Worm (Caenorhabditis elegans) whole organism, young adult: ENCODE results near the gene nhr-122.

Source experiments
- C06A6.2 ChIP-seq: fragments of 200-800 bp; sonication (Bioruptor generic); conservative IDR thresholded peaks from 2 replicates; pipeline ENCODE4 v1.3.6; 2022; ENCODE audit warnings: missing genetic modification characterization, missing compliant biosample characterization
- D2030.7 ChIP-seq: fragments of 200-800 bp; sonication (Bioruptor generic); IDR thresholded peaks from 2 replicates; pipeline ENCODE4 v1.3.6; 2022; ENCODE audit warnings: missing genetic modification reagents, missing genetic modification characterization, missing compliant biosample characterization
- F22D6.2 ChIP-seq: sonication (generic microtip); optimal IDR thresholded peaks from 2 replicates; lab custom pipeline; 2016; ENCODE audit warnings: mild to moderate bottlenecking, missing genetic modification characterization, missing compliant biosample characterization
- F37B4.10 ChIP-seq: fragments of 200-800 bp; sonication (Bioruptor generic); IDR thresholded peaks from 2 replicates; pipeline ENCODE4 v1.3.6; 2022; ENCODE audit warnings: missing genetic modification characterization, missing compliant biosample characterization
- F39B2.1 ChIP-seq: fragments of 200-800 bp; sonication (Bioruptor generic); IDR thresholded peaks from 2 replicates; pipeline ENCODE4 v1.3.6; 2022; ENCODE audit warnings: missing genetic modification reagents, missing genetic modification characterization, missing compliant biosample characterization
- F49E8.2 ChIP-seq: sonication (generic microtip); optimal IDR thresholded peaks from 3 replicates; lab custom pipeline; 2017; ENCODE audit warnings: missing genetic modification characterization, mild to moderate bottlenecking, missing compliant biosample characterization, antibody characterized with exemption, moderate library complexity; ENCODE audit not compliant: insufficient read depth
- F57A8.1 ChIP-seq: fragments of 200-800 bp; sonication (Bioruptor generic); optimal IDR thresholded peaks from 2 replicates; lab custom pipeline; 2018; ENCODE audit warnings: mild to moderate bottlenecking, missing genetic modification characterization, moderate library complexity, missing compliant biosample characterization
- F57C9.4 ChIP-seq: sonication (generic microtip); optimal IDR thresholded peaks from 2 replicates; lab custom pipeline; 2017; ENCODE audit warnings: mild to moderate bottlenecking, missing genetic modification characterization, missing compliant biosample characterization
- K12H6.12 ChIP-seq: fragments of 200-800 bp; sonication (Bioruptor generic); optimal IDR thresholded peaks from 2 replicates; lab custom pipeline; 2018; ENCODE audit warnings: mild to moderate bottlenecking, missing genetic modification characterization, missing compliant biosample characterization
- T07F8.4 ChIP-seq: sonication (generic microtip); optimal IDR thresholded peaks from 2 replicates; lab custom pipeline; 2016; ENCODE audit warnings: mild to moderate bottlenecking, missing genetic modification characterization, moderate library complexity, missing compliant biosample characterization
- T26A5.8 ChIP-seq: sonication (generic microtip); optimal IDR thresholded peaks from 2 replicates; lab custom pipeline; 2016; ENCODE audit warnings: missing genetic modification characterization, missing compliant biosample characterization
- Y53G8AR.9 ChIP-seq: fragments of 200-800 bp; sonication (Bioruptor generic); conservative IDR thresholded peaks from 2 replicates; pipeline ENCODE4 v1.3.6; 2022; ENCODE audit warnings: missing genetic modification reagents, missing genetic modification characterization, missing compliant biosample characterization
- Y79H2A.3 ChIP-seq: fragments of 200-800 bp; sonication (Bioruptor generic); conservative IDR thresholded peaks from 2 replicates; pipeline ENCODE4 v1.3.6; 2022; ENCODE audit warnings: missing genetic modification reagents, missing genetic modification characterization, missing compliant biosample characterization
- ZK185.1 ChIP-seq: sonication (generic microtip); optimal IDR thresholded peaks from 2 replicates; lab custom pipeline; 2016; ENCODE audit warnings: mild to moderate bottlenecking, missing genetic modification characterization, missing compliant biosample characterization; ENCODE audit not compliant: poor library complexity, severe bottlenecking
- attf-6 ChIP-seq: fragments of 200-800 bp; sonication (Bioruptor generic); IDR thresholded peaks from 2 replicates; pipeline ENCODE4 v1.3.6; 2022; ENCODE audit warnings: missing genetic modification reagents, missing genetic modification characterization, missing compliant biosample characterization
- ccch-3 ChIP-seq: fragments of 200-800 bp; sonication (Bioruptor generic); optimal IDR thresholded peaks from 2 replicates; lab custom pipeline; 2018; ENCODE audit warnings: mild to moderate bottlenecking, missing genetic modification characterization, missing compliant biosample characterization
- cebp-1 ChIP-seq, 2 experiments: fragments of 200-800 bp in 1 of 2; sonication (Bioruptor generic) in 1 of 2; sonication (generic microtip) in 1 of 2; IDR thresholded peaks in 1 of 2; optimal IDR thresholded peaks in 1 of 2; 2 replicates each; pipeline versions ENCODE4 v1.3.6 to Lab custom; 2017 to 2022; ENCODE audit warnings: missing compliant biosample characterization in 2 of 2, missing genetic modification characterization in 2 of 2, mild to moderate bottlenecking in 1 of 2, missing genetic modification reagents in 1 of 2, moderate library complexity in 1 of 2
- ceh-100 ChIP-seq: fragments of 200-800 bp; sonication (Bioruptor generic); IDR thresholded peaks from 2 replicates; pipeline ENCODE4 v1.3.6; 2022; ENCODE audit warnings: missing genetic modification reagents, missing genetic modification characterization, missing compliant biosample characterization
- ceh-58 ChIP-seq: fragments of 200-800 bp; sonication (Bioruptor generic); IDR thresholded peaks from 2 replicates; pipeline ENCODE4 v1.3.6; 2022; ENCODE audit warnings: missing genetic modification characterization, missing compliant biosample characterization
- die-1 ChIP-seq: sonication (generic microtip); optimal IDR thresholded peaks from 2 replicates; lab custom pipeline; 2016; ENCODE audit warnings: missing genotype, mild to moderate bottlenecking, missing genetic modification characterization, missing compliant biosample characterization
- dpl-1 ChIP-seq: fragments of 150-350 bp; optimal IDR thresholded peaks from 2 replicates; lab custom pipeline; 2014; ENCODE audit warnings: missing biosample characterization, missing genetic modification reagents, missing genetic modification characterization
- efl-1 ChIP-seq: fragments of 150-350 bp; optimal IDR thresholded peaks from 2 replicates; lab custom pipeline; 2014; ENCODE audit warnings: missing biosample characterization, missing genetic modification reagents, missing genetic modification characterization
- egl-18 ChIP-seq: fragments of 200-800 bp; sonication (Bioruptor generic); IDR thresholded peaks from 2 replicates; pipeline ENCODE4 v1.3.6; 2022; ENCODE audit warnings: missing genetic modification reagents, missing genetic modification characterization, missing compliant biosample characterization
- egrh-3 ChIP-seq: fragments of 200-800 bp; sonication (Bioruptor generic); IDR thresholded peaks from 2 replicates; pipeline ENCODE4 v1.3.6; 2022; ENCODE audit warnings: missing genetic modification reagents, missing genetic modification characterization, missing compliant biosample characterization
- ekl-4 ChIP-seq: fragments of 200-800 bp; sonication (Bioruptor generic); IDR thresholded peaks from 2 replicates; pipeline ENCODE4 v1.3.6; 2022; ENCODE audit warnings: missing genetic modification reagents, missing genetic modification characterization, missing compliant biosample characterization
- ets-4 ChIP-seq: fragments of 200-800 bp; sonication (Bioruptor generic); optimal IDR thresholded peaks from 2 replicates; lab custom pipeline; 2018; ENCODE audit warnings: mild to moderate bottlenecking, missing genetic modification characterization, missing compliant biosample characterization
- him-1 ChIP-seq: sonication (generic microtip); optimal IDR thresholded peaks from 2 replicates; lab custom pipeline; 2016; ENCODE audit warnings: missing genotype, missing genetic modification reagents, missing genetic modification characterization, missing compliant biosample characterization
- hlh-12 ChIP-seq: sonication (generic microtip); optimal IDR thresholded peaks from 2 replicates; lab custom pipeline; 2016; ENCODE audit warnings: missing genetic modification characterization, missing compliant biosample characterization
- hrde-1 ChIP-seq: sonication (generic microtip); optimal IDR thresholded peaks from 2 replicates; lab custom pipeline; 2016; ENCODE audit warnings: missing genetic modification characterization, mild to moderate bottlenecking, missing compliant biosample characterization, moderate library complexity, missing genotype, missing genetic modification reagents, borderline replicate concordance
- lin-26 ChIP-seq: fragments of 200-800 bp; sonication (Bioruptor generic); IDR thresholded peaks from 2 replicates; pipeline ENCODE4 v1.3.6; 2022; ENCODE audit warnings: missing genetic modification reagents, missing genetic modification characterization, missing compliant biosample characterization
- lin-40 ChIP-seq: sonication (generic microtip); optimal IDR thresholded peaks from 2 replicates; lab custom pipeline; 2016; ENCODE audit warnings: missing genetic modification characterization, mild to moderate bottlenecking, missing compliant biosample characterization, missing genotype, missing genetic modification reagents
- lin-54 ChIP-seq: fragments of 200-800 bp; sonication (Bioruptor generic); optimal IDR thresholded peaks from 2 replicates; lab custom pipeline; 2018; ENCODE audit warnings: mild to moderate bottlenecking, missing genetic modification characterization, missing compliant biosample characterization
- madf-10 ChIP-seq: sonication (generic microtip); optimal IDR thresholded peaks from 2 replicates; lab custom pipeline; 2016; ENCODE audit warnings: mild to moderate bottlenecking, missing genetic modification characterization, missing compliant biosample characterization
- madf-6 ChIP-seq: fragments of 200-800 bp; sonication (Bioruptor generic); IDR thresholded peaks from 2 replicates; pipeline ENCODE4 v1.3.6; 2022; ENCODE audit warnings: missing genetic modification reagents, missing genetic modification characterization, missing compliant biosample characterization
- mcd-1 ChIP-seq: fragments of 200-800 bp; sonication (Bioruptor generic); IDR thresholded peaks from 2 replicates; pipeline ENCODE4 v1.3.6; 2022; ENCODE audit warnings: missing genetic modification reagents, missing genetic modification characterization, missing compliant biosample characterization
- nfya-2 ChIP-seq: fragments of 200-800 bp; sonication (Bioruptor generic); IDR thresholded peaks from 2 replicates; pipeline ENCODE4 v1.3.6; 2022; ENCODE audit warnings: missing genetic modification reagents, missing genetic modification characterization, missing compliant biosample characterization
- nhr-179 ChIP-seq: sonication (generic microtip); optimal IDR thresholded peaks from 2 replicates; lab custom pipeline; 2016; ENCODE audit warnings: mild to moderate bottlenecking, missing genetic modification characterization, missing compliant biosample characterization
- nhr-27 ChIP-seq: fragments of 200-800 bp; sonication (Bioruptor generic); optimal IDR thresholded peaks from 2 replicates; lab custom pipeline; 2018; ENCODE audit warnings: mild to moderate bottlenecking, missing genetic modification characterization, moderate library complexity, missing compliant biosample characterization
- nhr-90 ChIP-seq: sonication (generic microtip); optimal IDR thresholded peaks from 2 replicates; lab custom pipeline; 2016; ENCODE audit warnings: missing genotype, mild to moderate bottlenecking, missing genetic modification characterization, missing compliant biosample characterization
- pha-4 ChIP-seq: fragments of 150-350 bp; sonication (generic microtip); optimal IDR thresholded peaks from 2 replicates; lab custom pipeline; 2014; ENCODE audit warnings: missing biosample characterization, missing genetic modification reagents, missing genetic modification characterization
- rcor-1 ChIP-seq: fragments of 200-800 bp; sonication (Bioruptor generic); IDR thresholded peaks from 2 replicates; pipeline ENCODE4 v1.3.6; 2022; ENCODE audit warnings: missing genetic modification reagents, missing genetic modification characterization, missing compliant biosample characterization
- rpc-1 ChIP-seq, 2 experiments: fragments of 150-350 bp in 1 of 2; sonication (generic microtip) in 1 of 2; optimal IDR thresholded peaks; 2 replicates each; lab custom pipeline; 2014 to 2018; ENCODE audit warnings: missing biosample characterization in 1 of 2, missing genetic modification characterization in 1 of 2, missing genetic modification reagents in 1 of 2, missing genotype in 1 of 2
- snpc-1.1 ChIP-seq: sonication (generic microtip); optimal IDR thresholded peaks from 2 replicates; lab custom pipeline; 2017; ENCODE audit warnings: missing genetic modification characterization, mild to moderate bottlenecking, missing compliant biosample characterization, antibody characterized with exemption, moderate library complexity, missing genotype, missing genetic modification reagents; ENCODE audit not compliant: insufficient read depth
- xnd-1 ChIP-seq: sonication (generic microtip); optimal IDR thresholded peaks from 2 replicates; lab custom pipeline; 2016; ENCODE audit warnings: missing genotype, missing genetic modification reagents, missing genetic modification characterization, missing compliant biosample characterization
- zim-3 ChIP-seq: sonication (generic microtip); optimal IDR thresholded peaks from 2 replicates; lab custom pipeline; 2017; ENCODE audit warnings: mild to moderate bottlenecking, missing genetic modification characterization, moderate library complexity, missing compliant biosample characterization
- ztf-22 ChIP-seq: fragments of 200-800 bp; sonication (Bioruptor generic); optimal IDR thresholded peaks from 2 replicates; lab custom pipeline; 2018; ENCODE audit warnings: mild to moderate bottlenecking, missing genetic modification characterization, moderate library complexity, missing compliant biosample characterization
- ztf-26 ChIP-seq: sonication (generic microtip); optimal IDR thresholded peaks from 2 replicates; lab custom pipeline; 2017; ENCODE audit warnings: missing genetic modification characterization, missing compliant biosample characterization
- ztf-6 ChIP-seq: fragments of 200-800 bp; sonication (Bioruptor generic); IDR thresholded peaks from 2 replicates; pipeline ENCODE4 v1.3.6; 2022; ENCODE audit warnings: missing genetic modification reagents, missing genetic modification characterization, missing compliant biosample characterization

The nhr-122 gene

ce11 chrIV:1659978-1660377 is 46.3 kb downstream of the nhr-122 start, which contains the start of gene Y41D4B.4 (continued):
- TF ChIP-seq nhr-179 (tag; lab: Kevin White, UChicago), result no peak
- no peak for TF ChIP-seq ccch-3
- TF ChIP-seq ets-4 (GFP tag; lab: Kevin White, UChicago), result no peak
- peak; percentile 43; the same call in 1 of the 2 replicates for TF ChIP-seq attf-6 (GFP tag; lab: Robert Waterston, UW)
- TF ChIP-seq C06A6.2, result no peak
- TF ChIP-seq F49E8.2 (tag; lab: Kevin White, UChicago), result no peak
- no peak for TF ChIP-seq rpc-1 (optimal IDR thresholded peaks at IDR 0.05; lab: Kevin White, UChicago)
- no peak for TF ChIP-seq rpc-1 (tag; optimal IDR thresholded peaks at IDR 0.05; lab: Kevin White, UChicago)
- no peak for TF ChIP-seq T26A5.8 (tag; lab: Kevin White, UChicago)
- TF ChIP-seq F57A8.1, result no peak
- no peak for TF ChIP-seq F37B4.10 (GFP tag; lab: Robert Waterston, UW)
- TF ChIP-seq die-1 (tag; lab: Kevin White, UChicago), result no peak
- no peak for TF ChIP-seq egl-18 (GFP tag; lab: Robert Waterston, UW)
- no peak for TF ChIP-seq snpc-1.1 (tag; lab: Kevin White, UChicago)
- TF ChIP-seq mcd-1 (GFP tag; lab: Robert Waterston, UW), result peak; percentile 16; the same call in 1 of the 2 replicates
- TF ChIP-seq egrh-3 (GFP tag; lab: Robert Waterston, UW), result no peak
- no peak for TF ChIP-seq ztf-6 (GFP tag; lab: Robert Waterston, UW)
- no peak for TF ChIP-seq F22D6.2 (tag; lab: Kevin White, UChicago)
- no peak for TF ChIP-seq nfya-2 (GFP tag; lab: Robert Waterston, UW)
- TF ChIP-seq D2030.7 (GFP tag; lab: Robert Waterston, UW), result peak; percentile 13; the same call in 1 of the 2 replicates
- TF ChIP-seq nhr-27 (tag; lab: Kevin White, UChicago), result no peak
- TF ChIP-seq K12H6.12 (tag; lab: Kevin White, UChicago), result no peak
- no peak for TF ChIP-seq efl-1 (GFP tag; lab: Kevin White, UChicago)
- no peak for TF ChIP-seq T07F8.4
- TF ChIP-seq madf-6 (GFP tag; lab: Robert Waterston, UW), result peak; percentile 18; the same call in 1 of the 2 replicates
- peak; percentile 32; the same call in 1 of the 2 replicates for TF ChIP-seq ekl-4 (GFP tag; lab: Robert Waterston, UW)
- TF ChIP-seq ceh-58 (GFP tag; lab: Robert Waterston, UW), result no peak
- TF ChIP-seq ZK185.1 (tag; lab: Kevin White, UChicago), result no peak
- no peak for TF ChIP-seq ztf-22 (GFP tag; lab: Kevin White, UChicago)
- no peak for TF ChIP-seq ztf-26 (tag; lab: Kevin White, UChicago)
- TF ChIP-seq F39B2.1, result no peak
- no peak for TF ChIP-seq xnd-1 (tag; lab: Kevin White, UChicago)
- TF ChIP-seq lin-26, result no peak
- TF ChIP-seq lin-40 (tag; lab: Kevin White, UChicago), result no peak
- peak; percentile 52; the same call in 1 of the 2 replicates for TF ChIP-seq Y53G8AR.9 (GFP tag; lab: Robert Waterston, UW)
- TF ChIP-seq madf-10 (tag; lab: Kevin White, UChicago), result no peak
- no peak for TF ChIP-seq F57C9.4
- TF ChIP-seq hrde-1, result no peak
- TF ChIP-seq Y79H2A.3 (GFP tag; lab: Robert Waterston, UW), result no peak
- TF ChIP-seq zim-3 (tag; lab: Kevin White, UChicago), result no peak
- no peak for TF ChIP-seq nhr-90
- TF ChIP-seq pha-4 (tag; lab: Kevin White, UChicago), result no peak
- no peak for TF ChIP-seq cebp-1 (GFP tag; IDR thresholded peaks at IDR 0.05; lab: Robert Waterston, UW)
- no peak for TF ChIP-seq cebp-1 (tag; optimal IDR thresholded peaks at IDR 0.05; lab: Kevin White, UChicago)
- no peak for TF ChIP-seq hlh-12 (tag; lab: Kevin White, UChicago)
- peak; percentile 44; the same call in 1 of the 2 replicates for TF ChIP-seq rcor-1 (GFP tag; lab: Robert Waterston, UW)
- no peak for TF ChIP-seq him-1
- peak; percentile 44 for TF ChIP-seq lin-54 (GFP tag; lab: Kevin White, UChicago)
- TF ChIP-seq ceh-100 (GFP tag; lab: Robert Waterston, UW), result 0 out of 2 replicates have a peak, but pooled peaks have one; percentile 18
- no peak for TF ChIP-seq dpl-1 (GFP tag; lab: Kevin White, UChicago)
